Worm (Caenorhabditis elegans): ENCODE data around the gene tag-340.

The tag-340 gene

ce11 chrIII:4947352-4947751, 47.0 kb downstream of the tag-340 start (continued):
- TF ChIP-seq ceh-14 (tag; optimal IDR thresholded peaks at IDR 0.05), result peak; percentile 66
- peak; percentile 47 for TF ChIP-seq pros-1 (tag; optimal IDR thresholded peaks at IDR 0.05)
- no peak for TF ChIP-seq madf-2 (tag; optimal IDR thresholded peaks at IDR 0.05)
- TF ChIP-seq hlh-15 (tag; optimal IDR thresholded peaks at IDR 0.05), result no peak
- TF ChIP-seq F13H6.1 (tag; optimal IDR thresholded peaks at IDR 0.05), result peak; percentile 33
- peak; percentile 71 for TF ChIP-seq dmd-4 (tag; optimal IDR thresholded peaks at IDR 0.05; ENCODE audit: borderline replicate concordance)
- TF ChIP-seq unc-55 (GFP tag; optimal IDR thresholded peaks at IDR 0.05), result no peak

DNA sequence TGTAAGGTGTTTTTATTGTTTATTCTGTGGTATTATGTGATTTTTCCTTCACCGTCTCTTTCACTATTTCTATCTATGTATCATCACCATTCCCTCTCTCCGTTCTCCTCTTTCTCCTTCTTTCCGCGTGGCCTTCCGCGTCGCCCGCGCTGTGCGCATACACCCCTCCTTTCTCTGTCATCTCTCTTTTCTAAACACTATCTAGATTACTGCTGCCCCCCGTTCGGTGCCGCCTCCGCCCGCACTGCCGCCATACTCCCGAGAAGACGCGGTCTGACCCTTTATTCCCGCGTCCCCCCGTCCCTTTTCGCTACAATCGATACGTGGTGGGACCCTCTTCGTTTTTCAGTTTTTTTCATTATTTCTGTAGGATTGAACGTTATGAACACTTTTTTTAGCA, 48.3 kb downstream of the tag-340 start:
- TF ChIP-seq dmd-4 (tag; optimal IDR thresholded peaks at IDR 0.05; ENCODE audit: borderline replicate concordance), result peak; percentile 45
- TF ChIP-seq unc-42 (tag; optimal IDR thresholded peaks at IDR 0.05), result no peak
- TF ChIP-seq sox-2 (GFP tag; IDR thresholded peaks at IDR 0.05), result no peak
- TF ChIP-seq ceh-45 (GFP tag; IDR thresholded peaks at IDR 0.05), result no peak
- TF ChIP-seq K02D7.2 (tag; optimal IDR thresholded peaks at IDR 0.05), result no peak
- no peak for TF ChIP-seq fkh-6 (tag; optimal IDR thresholded peaks at IDR 0.05)
- no peak for TF ChIP-seq C38D4.7 (GFP tag; optimal IDR thresholded peaks at IDR 0.05)
- no peak for TF ChIP-seq ttx-3 (tag; optimal IDR thresholded peaks at IDR 0.05)
- no peak for TF ChIP-seq nhr-11 (tag; optimal IDR thresholded peaks at IDR 0.05)
- no peak for TF ChIP-seq odd-2 (tag; optimal IDR thresholded peaks at IDR 0.05)
- TF ChIP-seq unc-55 (GFP tag; optimal IDR thresholded peaks at IDR 0.05), result no peak
- TF ChIP-seq rnt-1 (tag; optimal IDR thresholded peaks at IDR 0.05), result peak; percentile 23
- no peak for TF ChIP-seq pqm-1 (tag; optimal IDR thresholded peaks at IDR 0.05)
- TF ChIP-seq hlh-30 (tag; optimal IDR thresholded peaks at IDR 0.05; ENCODE audit: insufficient read depth), result peak; percentile 23
- peak; percentile 41 for TF ChIP-seq tbx-2 (tag; optimal IDR thresholded peaks at IDR 0.05)
- TF ChIP-seq hlh-6 (tag; optimal IDR thresholded peaks at IDR 0.05), result no peak
- TF ChIP-seq ceh-18 (tag; optimal IDR thresholded peaks at IDR 0.05), result no peak
- no peak for TF ChIP-seq elt-4 (tag; optimal IDR thresholded peaks at IDR 0.05)
- TF ChIP-seq unc-3 (GFP tag; conservative IDR thresholded peaks at IDR 0.05), result no peak
- TF ChIP-seq unc-3 (tag; optimal IDR thresholded peaks at IDR 0.05), result no peak
- no peak for TF ChIP-seq hlh-13 (GFP tag; optimal IDR thresholded peaks at IDR 0.05)
- TF ChIP-seq npax-4 (tag; optimal IDR thresholded peaks at IDR 0.05), result no peak
- TF ChIP-seq gmeb-2 (tag; optimal IDR thresholded peaks at IDR 0.05), result no peak
- TF ChIP-seq eyg-1 (tag; optimal IDR thresholded peaks at IDR 0.05), result no peak
- peak; percentile 11 for TF ChIP-seq nfya-1 (tag; optimal IDR thresholded peaks at IDR 0.05)
- TF ChIP-seq ref-2 (tag; optimal IDR thresholded peaks at IDR 0.05), result peak; percentile 14
- TF ChIP-seq ceh-2 (tag; optimal IDR thresholded peaks at IDR 0.05), result no peak
- TF ChIP-seq Y22D7AL.16 (tag; optimal IDR thresholded peaks at IDR 0.05), result no peak
- peak; percentile 27 for TF ChIP-seq ets-4 (tag; optimal IDR thresholded peaks at IDR 0.05)
- TF ChIP-seq sdc-2 (tag; optimal IDR thresholded peaks at IDR 0.05), result peak; percentile 49
- TF ChIP-seq ceh-31 (tag; optimal IDR thresholded peaks at IDR 0.05), result peak; percentile 50
- TF ChIP-seq ceh-30 (tag; optimal IDR thresholded peaks at IDR 0.05), result no peak
- TF ChIP-seq lim-6 (tag; optimal IDR thresholded peaks at IDR 0.05), result no peak
- no peak for TF ChIP-seq pax-1 (tag; optimal IDR thresholded peaks at IDR 0.05)
- no peak for TF ChIP-seq fkh-10 (GFP tag; optimal IDR thresholded peaks at IDR 0.05)
- TF ChIP-seq ceh-22 (tag; optimal IDR thresholded peaks at IDR 0.05), result no peak
- TF ChIP-seq ztf-16 (tag; optimal IDR thresholded peaks at IDR 0.05), result no peak
- TF ChIP-seq ama-1 (optimal IDR thresholded peaks at IDR 0.05), result no peak
- TF ChIP-seq tbx-7 (tag; optimal IDR thresholded peaks at IDR 0.05), result peak; percentile 4
- no peak for TF ChIP-seq ceh-9 (tag; optimal IDR thresholded peaks at IDR 0.05)
- no peak for TF ChIP-seq ceh-48 (tag; optimal IDR thresholded peaks at IDR 0.05)
- TF ChIP-seq hlh-8 (tag; optimal IDR thresholded peaks at IDR 0.05), result no peak
- no peak for TF ChIP-seq zip-5 (tag; optimal IDR thresholded peaks at IDR 0.05)
- peak; percentile 49 for TF ChIP-seq ceh-34 (tag; optimal IDR thresholded peaks at IDR 0.05)
- no peak for TF ChIP-seq ceh-24 (tag; optimal IDR thresholded peaks at IDR 0.05)
- TF ChIP-seq sox-4 (tag; optimal IDR thresholded peaks at IDR 0.05), result no peak
- TF ChIP-seq T23F11.4 (GFP tag; optimal IDR thresholded peaks at IDR 0.05), result peak; percentile 43
- TF ChIP-seq C08G9.2 (tag; optimal IDR thresholded peaks at IDR 0.05), result peak; percentile 42
